Worm (Caenorhabditis elegans) whole organism, L4/young adult: ENCODE results near the gene clec-33.

ENCODE experiments used
- W03F9.2 ChIP-seq: fragments of 150-350 bp; optimal IDR thresholded peaks from 2 replicates; lab custom pipeline; 2014; ENCODE audit warnings: missing biosample characterization, missing genetic modification characterization
- dao-5 ChIP-seq: sonication (generic microtip); optimal IDR thresholded peaks from 2 replicates; lab custom pipeline; 2016; ENCODE audit warnings: missing genotype, missing genetic modification characterization, moderate library complexity, missing compliant biosample characterization
- him-1 ChIP-seq: sonication (generic microtip); optimal IDR thresholded peaks from 2 replicates; lab custom pipeline; 2016; ENCODE audit warnings: missing genotype, missing genetic modification reagents, missing genetic modification characterization, missing compliant biosample characterization

Gene clec-33

ce11 chrV:16882260-16882918, 12.7 kb upstream of the clec-33 start, which contains the start of the genes F09C6.11 and F09C6.12:
Gene F09C6.11, minus strand, starts transcription at chrV:16882310.
Gene F09C6.12, plus strand, starts transcription at chrV:16882868.
- TF ChIP-seq W03F9.2 (tag; lab: Kevin White, UChicago) (no peak), dao-5 (no peak), him-1 (tag; lab: Kevin White, UChicago) (no peak)

DNA sequence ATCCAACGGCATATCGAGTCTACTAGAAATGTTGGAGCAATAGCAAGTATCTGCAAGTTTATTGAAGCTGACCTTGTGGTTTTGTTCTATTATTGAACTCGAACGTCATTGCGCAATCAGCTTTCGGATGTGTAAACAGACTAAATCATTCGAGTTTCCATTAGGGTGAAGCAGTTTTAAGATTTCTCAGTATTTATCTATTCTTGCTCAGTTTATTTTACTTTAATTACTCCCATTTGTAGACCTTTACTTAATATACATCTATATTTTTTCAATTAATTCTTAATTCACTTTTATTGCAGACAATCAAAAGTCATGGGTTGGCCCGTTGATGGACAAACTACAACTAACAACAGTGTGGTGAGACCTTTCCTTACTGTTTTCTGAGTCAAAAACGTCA, 11.0 kb upstream of the clec-33 start, which contains the start of gene F09C6.14:
TSS of gene F09C6.14 (plus strand) at position 301 of the 400 bp plus-strand sequence.
- TF ChIP-seq W03F9.2 (tag; lab: Kevin White, UChicago): no peak
- TF ChIP-seq him-1 (tag; lab: Kevin White, UChicago): no peak
- TF ChIP-seq dao-5: no peak

- TF ChIP-seq W03F9.2 (tag; lab: Kevin White, UChicago) (no peak), him-1 (tag; lab: Kevin White, UChicago) (no peak), dao-5 (no peak)
Measured at ce11 chrV:16880054-16880453, 10.4 kb upstream of the clec-33 start, which contains the start of gene F09C6.3. Gene F09C6.3, minus strand, starts transcription at chrV:16880154.

DNA sequence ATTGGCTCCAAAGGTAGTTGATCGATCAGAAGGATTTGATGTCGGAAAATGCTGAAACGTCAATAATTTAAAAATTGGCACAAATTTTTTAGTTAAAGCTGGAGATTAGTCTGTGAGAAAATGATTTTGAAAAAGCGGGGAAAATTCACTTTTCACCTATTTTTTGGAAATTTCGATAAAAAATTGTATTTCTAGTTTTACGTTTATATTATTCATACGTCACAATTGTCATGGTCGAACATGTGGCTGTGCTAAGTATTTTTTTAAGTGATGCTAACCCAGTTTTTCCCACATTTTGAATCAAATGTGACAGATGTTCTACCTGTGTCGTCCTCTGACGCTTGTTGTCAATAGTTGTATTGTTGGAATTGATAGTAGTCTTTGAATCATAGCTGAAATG, 9.9 kb upstream of the clec-33 start:
- no peak for TF ChIP-seq dao-5
- no peak for TF ChIP-seq W03F9.2 (tag; lab: Kevin White, UChicago)
- no peak for TF ChIP-seq him-1 (tag; lab: Kevin White, UChicago)

DNA sequence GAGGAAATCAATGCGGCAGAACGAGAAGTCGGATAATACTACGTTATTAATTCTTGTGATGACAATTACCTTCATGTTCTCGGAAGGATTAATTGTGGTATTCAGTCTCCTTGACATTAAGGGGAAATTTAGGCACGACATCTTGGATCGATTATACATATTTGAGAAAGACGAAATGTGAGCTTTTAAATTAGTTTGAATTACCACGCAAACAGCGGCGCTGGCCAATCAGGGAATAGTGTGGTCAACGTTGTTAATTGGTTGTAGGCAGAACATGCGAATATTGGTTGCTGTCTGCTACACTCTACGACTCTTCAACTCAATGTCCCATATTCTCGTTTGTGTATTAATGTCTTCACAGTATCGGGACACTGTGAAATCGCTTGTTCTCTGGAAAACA, 5.3 kb upstream of the clec-33 start, which contains the start of gene F49A5.10:
TSS of gene F49A5.10 (plus strand) at position 301 of the 400 bp plus-strand sequence.
- TF ChIP-seq W03F9.2 (tag; lab: Kevin White, UChicago) (no peak), dao-5 (no peak), him-1 (tag; lab: Kevin White, UChicago) (no peak)

- TF ChIP-seq him-1 (tag; lab: Kevin White, UChicago) (no peak), W03F9.2 (tag; lab: Kevin White, UChicago) (no peak), dao-5 (no peak)
Measured at ce11 chrV:16873642-16874041, 4.0 kb upstream of the clec-33 start, which contains the start of gene srw-23. Gene srw-23, plus strand, starts transcription at chrV:16873942.

DNA sequence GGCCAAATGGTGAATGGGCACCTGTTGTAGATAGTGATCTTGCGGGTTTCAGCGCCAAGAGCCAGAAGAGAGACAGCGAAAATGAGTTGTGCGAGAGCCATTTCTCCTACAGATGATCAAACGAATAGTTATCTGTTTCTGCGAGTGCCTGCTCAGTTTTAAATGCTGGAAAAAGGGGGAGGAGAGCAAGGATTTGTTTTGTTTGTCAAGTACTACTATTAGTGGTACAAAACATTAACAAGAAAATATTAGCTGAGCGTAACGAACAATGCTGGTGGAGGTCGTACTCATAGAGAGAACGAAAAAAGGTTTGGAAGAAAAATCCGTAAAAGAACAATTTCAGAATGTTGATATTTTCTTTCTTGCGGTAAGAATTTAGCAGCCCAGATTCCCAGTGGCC, 1.7 kb upstream of the clec-33 start, which contains the start of gene thn-4:
TSS of gene thn-4 (minus strand) at position 101 of the 400 bp plus-strand sequence.
- TF ChIP-seq him-1 (tag; lab: Kevin White, UChicago): no peak
- TF ChIP-seq W03F9.2 (tag; lab: Kevin White, UChicago): no peak
- TF ChIP-seq dao-5: no peak

DNA sequence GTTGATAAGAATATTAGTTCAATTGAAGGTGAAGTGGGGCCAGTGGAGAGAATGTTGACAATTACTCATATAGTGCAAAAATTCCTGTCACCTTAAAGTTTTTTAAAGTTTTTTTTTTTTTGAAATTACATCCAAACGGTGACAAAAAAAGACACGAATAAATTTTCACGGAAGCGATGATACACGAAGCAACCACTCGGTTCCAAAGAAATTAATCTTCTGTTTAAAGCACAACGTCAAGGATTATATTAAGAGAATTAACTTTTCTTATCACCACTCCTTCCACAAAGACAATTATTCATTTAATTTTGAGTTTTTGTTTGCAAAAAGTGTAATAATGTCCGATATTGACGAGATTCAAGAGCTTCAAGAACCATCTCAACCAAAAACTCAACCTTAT, 4.2 kb downstream of the clec-33 start, which contains the start of gene clec-28:
TSS of gene clec-28 (plus strand) at position 301 of the 400 bp plus-strand sequence.
- TF ChIP-seq dao-5: no peak

- TF ChIP-seq him-1 (tag; lab: Kevin White, UChicago): no peak
- TF ChIP-seq dao-5: no peak
- TF ChIP-seq W03F9.2 (tag; lab: Kevin White, UChicago): no peak
Measured at ce11 chrV:16861719-16862118, 7.9 kb downstream of the clec-33 start, which contains the start of the genes clec-32 and clec-24. Gene clec-32, minus strand, starts transcription at chrV:16861819. Gene clec-24, plus strand, starts transcription at chrV:16862012.

ce11 chrV:16857977-16858479, 11.6 kb downstream of the clec-33 start, which contains the start of the genes clec-31 and clec-22:
Gene clec-31, minus strand, starts transcription at chrV:16858077.
Gene clec-22, plus strand, starts transcription at chrV:16858429.
- no peak for TF ChIP-seq him-1 (tag; lab: Kevin White, UChicago)
- no peak for TF ChIP-seq W03F9.2 (tag; lab: Kevin White, UChicago)
- TF ChIP-seq dao-5: no peak

- no peak for TF ChIP-seq him-1 (tag; lab: Kevin White, UChicago)
- TF ChIP-seq W03F9.2 (tag; lab: Kevin White, UChicago): no peak
- TF ChIP-seq dao-5: no peak
Measured at ce11 chrV:16853956-16854683, 15.5 kb downstream of the clec-33 start, which contains the start of the genes clec-35 and clec-27. Gene clec-35, minus strand, starts transcription at chrV:16854056. Gene clec-27, plus strand, starts transcription at chrV:16854633.

ce11 chrV:16852002-16852401, 17.6 kb downstream of the clec-33 start, which contains the start of gene clec-37:
Gene clec-37, minus strand, starts transcription at chrV:16852102.
- no peak for TF ChIP-seq dao-5
- TF ChIP-seq W03F9.2 (tag; lab: Kevin White, UChicago): no peak
- no peak for TF ChIP-seq him-1 (tag; lab: Kevin White, UChicago)

ce11 chrV:16848498-16848897, 21.1 kb downstream of the clec-33 start, which contains the start of the genes clec-36 and clec-26:
Gene clec-36, minus strand, starts transcription at chrV:16848598.
Gene clec-26, plus strand, starts transcription at chrV:16848611.
- TF ChIP-seq W03F9.2 (tag; lab: Kevin White, UChicago): no peak
- no peak for TF ChIP-seq him-1 (tag; lab: Kevin White, UChicago)
- no peak for TF ChIP-seq dao-5
